Fruit fly (Drosophila melanogaster) whole organism, embryonic: ENCODE measurements around the gene Hn.

Experiments
- Atf6 ChIP-seq: fragments of 200-800 bp; sonication (Bioruptor generic); IDR thresholded peaks from 2 replicates; pipeline ENCODE4 v1.3.6; 2022; ENCODE audit warnings: missing biosample characterization, missing genetic modification characterization
- Bgb ChIP-seq: fragments of 200-800 bp; sonication (Bioruptor generic); IDR thresholded peaks from 2 replicates; pipeline ENCODE4 v1.3.6; 2022; ENCODE audit warnings: missing biosample characterization, missing genetic modification characterization; ENCODE audit not compliant: partially characterized antibody
- CG1024 ChIP-seq: fragments of 200-800 bp; sonication (Bioruptor generic); IDR thresholded peaks from 2 replicates; pipeline ENCODE4 v1.3.6; 2022; ENCODE audit warnings: missing biosample characterization, missing genetic modification characterization
- CG11085 ChIP-seq: fragments of 200-800 bp; sonication (Bioruptor generic); IDR thresholded peaks from 2 replicates; pipeline ENCODE4 v1.3.6; 2022; ENCODE audit warnings: missing biosample characterization, missing genetic modification characterization
- CG11560 ChIP-seq: fragments of 200-800 bp; sonication (Bioruptor generic); IDR thresholded peaks from 3 replicates; pipeline ENCODE4 v1.3.6; 2022; ENCODE audit warnings: missing biosample characterization, missing genetic modification characterization
- CG12744 ChIP-seq: fragments of 200-800 bp; sonication (Bioruptor generic); optimal IDR thresholded peaks from 2 replicates; lab custom pipeline; 2016; ENCODE audit warnings: missing biosample characterization, missing genetic modification characterization
- CG14050 ChIP-seq: fragments of 200-800 bp; sonication (Bioruptor generic); IDR thresholded peaks from 3 replicates; pipeline ENCODE4 v1.3.6; 2022; ENCODE audit warnings: missing biosample characterization, missing genetic modification characterization
- CG15011 ChIP-seq: fragments of 200-800 bp; sonication (Bioruptor generic); optimal IDR thresholded peaks from 3 replicates; lab custom pipeline; 2018; ENCODE audit warnings: missing biosample characterization, mild to moderate bottlenecking, missing genetic modification characterization
- CG16779 ChIP-seq: fragments of 200-800 bp; sonication (Bioruptor generic); IDR thresholded peaks from 2 replicates; pipeline ENCODE4 v1.3.6; 2022; ENCODE audit warnings: missing biosample characterization, missing genetic modification characterization
- CG17359 ChIP-seq: fragments of 200-800 bp; sonication (Bioruptor generic); optimal IDR thresholded peaks from 3 replicates; lab custom pipeline; 2018; ENCODE audit warnings: missing biosample characterization, mild to moderate bottlenecking, missing genetic modification characterization, moderate library complexity
- CG18599 ChIP-seq: fragments of 200-800 bp; sonication (Bioruptor generic); optimal IDR thresholded peaks from 3 replicates; lab custom pipeline; 2017; ENCODE audit warnings: missing biosample characterization, missing genetic modification characterization, mild to moderate bottlenecking, moderate library complexity, missing genetic modification reagents
- CG2129 ChIP-seq: fragments of 200-800 bp; sonication (Bioruptor generic); IDR thresholded peaks from 2 replicates; pipeline ENCODE4 v1.3.6; 2022; ENCODE audit warnings: missing biosample characterization, missing genetic modification characterization; ENCODE audit not compliant: partially characterized antibody
- CG2199 ChIP-seq: fragments of 200-800 bp; sonication (Bioruptor generic); IDR thresholded peaks from 3 replicates; pipeline ENCODE4 v1.3.6; 2022; ENCODE audit warnings: missing biosample characterization, missing genetic modification characterization
- CG30403 ChIP-seq: fragments of 200-800 bp; sonication (Bioruptor generic); optimal IDR thresholded peaks from 3 replicates; lab custom pipeline; 2016; ENCODE audit warnings: missing biosample characterization, missing genetic modification characterization
- CG3163 ChIP-seq: fragments of 200-800 bp; sonication (Bioruptor generic); optimal IDR thresholded peaks from 3 replicates; lab custom pipeline; 2016; ENCODE audit warnings: missing biosample characterization, missing genetic modification characterization
- CG5180 ChIP-seq: fragments of 200-800 bp; sonication (Bioruptor generic); optimal IDR thresholded peaks from 3 replicates; lab custom pipeline; 2017; ENCODE audit warnings: missing biosample characterization, missing genetic modification characterization, mild to moderate bottlenecking, moderate library complexity, missing genetic modification reagents
- CG7928 ChIP-seq: fragments of 200-800 bp; sonication (Bioruptor generic); optimal IDR thresholded peaks from 2 replicates; lab custom pipeline; 2017; ENCODE audit warnings: missing biosample characterization, mild to moderate bottlenecking, missing genetic modification characterization
- CG8478 ChIP-seq: fragments of >200 bp; optimal IDR thresholded peaks from 2 replicates; lab custom pipeline; 2018
- Camta ChIP-seq: fragments of 200-800 bp; sonication (Bioruptor generic); optimal IDR thresholded peaks from 2 replicates; lab custom pipeline; 2016; ENCODE audit warnings: missing biosample characterization, missing genetic modification characterization
- Dbx ChIP-seq: fragments of 200-800 bp; sonication (Bioruptor generic); IDR thresholded peaks from 3 replicates; pipeline ENCODE4 v1.3.6; 2022; ENCODE audit warnings: missing biosample characterization, missing genetic modification characterization
- Deaf1 ChIP-seq: fragments of 200-800 bp; optimal IDR thresholded peaks from 3 replicates; lab custom pipeline; 2019; ENCODE audit warnings: missing biosample characterization, mild to moderate bottlenecking, missing genetic modification characterization, moderate library complexity
- Fer2 ChIP-seq: fragments of 200-800 bp; sonication (Bioruptor generic); optimal IDR thresholded peaks from 2 replicates; lab custom pipeline; 2018; ENCODE audit warnings: missing biosample characterization, mild to moderate bottlenecking, missing genetic modification characterization, moderate library complexity
- HLH54F ChIP-seq: fragments of 200-800 bp; sonication (Bioruptor generic); optimal IDR thresholded peaks from 3 replicates; lab custom pipeline; 2016; ENCODE audit warnings: missing biosample characterization, missing genetic modification characterization
- Hsf ChIP-seq: fragments of 200-800 bp; sonication (Bioruptor generic); optimal IDR thresholded peaks from 3 replicates; lab custom pipeline; 2016; ENCODE audit warnings: missing biosample characterization, missing genetic modification characterization
- Jarid2 ChIP-seq: fragments of 200-800 bp; sonication (Bioruptor generic); optimal IDR thresholded peaks from 3 replicates; lab custom pipeline; 2017; ENCODE audit warnings: mild to moderate bottlenecking, missing biosample characterization, missing genetic modification reagents, missing genetic modification characterization
- MBD-R2 ChIP-seq: fragments of 200-800 bp; sonication (Bioruptor generic); IDR thresholded peaks from 2 replicates; pipeline ENCODE4 v1.3.6; 2022; ENCODE audit warnings: missing biosample characterization, missing genetic modification characterization
- Nf-YC ChIP-seq: fragments of 200-800 bp; optimal IDR thresholded peaks from 3 replicates; lab custom pipeline; 2019; ENCODE audit warnings: missing biosample characterization, mild to moderate bottlenecking, missing genetic modification characterization, moderate library complexity
- Rfx ChIP-seq: fragments of 200-800 bp; sonication (Bioruptor generic); IDR thresholded peaks from 2 replicates; pipeline ENCODE4 v1.3.6; 2022; ENCODE audit warnings: missing biosample characterization, missing genetic modification characterization
- Vsx1 ChIP-seq: fragments of 200-800 bp; sonication (Bioruptor generic); optimal IDR thresholded peaks from 2 replicates; lab custom pipeline; 2017; ENCODE audit warnings: missing biosample characterization, mild to moderate bottlenecking, missing genetic modification characterization, missing genetic modification reagents
- Xrp1 ChIP-seq: fragments of 200-800 bp; sonication (Bioruptor generic); IDR thresholded peaks from 2 replicates; pipeline ENCODE4 v1.3.6; 2022; ENCODE audit warnings: missing biosample characterization, missing genetic modification characterization
- abd-A ChIP-seq: fragments of 200-800 bp; sonication (Bioruptor generic); optimal IDR thresholded peaks from 3 replicates; lab custom pipeline; 2019; ENCODE audit warnings: missing biosample characterization, mild to moderate bottlenecking, missing genetic modification characterization, moderate library complexity
- bab2 ChIP-seq: fragments of 200-800 bp; sonication (Bioruptor generic); optimal IDR thresholded peaks from 2 replicates; lab custom pipeline; 2016; ENCODE audit warnings: missing biosample characterization, missing genetic modification characterization
- cg ChIP-seq: fragments of 200-800 bp; sonication (Bioruptor generic); optimal IDR thresholded peaks from 3 replicates; lab custom pipeline; 2019; ENCODE audit warnings: missing biosample characterization, mild to moderate bottlenecking, missing genetic modification characterization, moderate library complexity
- chif ChIP-seq, 2 experiments: fragments of 200-800 bp; sonication (Bioruptor generic); optimal IDR thresholded peaks; 3 replicates each; lab custom pipeline; 2016; ENCODE audit warnings: missing biosample characterization in 2 of 2, missing genetic modification characterization in 2 of 2
- disco-r ChIP-seq: fragments of 200-800 bp; sonication (Bioruptor generic); optimal IDR thresholded peaks from 2 replicates; lab custom pipeline; 2016; ENCODE audit warnings: missing biosample characterization, missing genetic modification characterization
- ewg ChIP-seq: fragments of 200-800 bp; sonication (Bioruptor generic); optimal IDR thresholded peaks from 3 replicates; lab custom pipeline; 2017; ENCODE audit warnings: mild to moderate bottlenecking, missing biosample characterization, missing genetic modification reagents, missing genetic modification characterization
- hkb ChIP-seq, 2 experiments: fragments of 200-800 bp in 1 of 2; fragments of >200 bp in 1 of 2; sonication (Bioruptor generic) in 1 of 2; IDR thresholded peaks in 1 of 2; optimal IDR thresholded peaks in 1 of 2; 2 replicates each; pipeline versions ENCODE4 v1.3.6 to Lab custom; 2017 to 2022; ENCODE audit warnings: missing biosample characterization in 1 of 2, missing genetic modification characterization in 1 of 2
- insv ChIP-seq, 2 experiments: fragments of 200-800 bp; sonication (Bioruptor generic); optimal IDR thresholded peaks; 3 replicates each; lab custom pipeline; 2016 to 2018; ENCODE audit warnings: missing biosample characterization in 2 of 2, missing genetic modification characterization in 2 of 2
- klu ChIP-seq: fragments of 200-800 bp; sonication (Bioruptor generic); IDR thresholded peaks from 2 replicates; pipeline ENCODE4 v1.3.6; 2022; ENCODE audit warnings: missing biosample characterization, missing genetic modification characterization
- nerfin-1 ChIP-seq: fragments of 200-800 bp; sonication (Bioruptor generic); optimal IDR thresholded peaks from 3 replicates; lab custom pipeline; 2019; ENCODE audit warnings: missing biosample characterization, mild to moderate bottlenecking, missing genetic modification characterization, moderate library complexity
- onecut ChIP-seq: fragments of 200-800 bp; sonication (Bioruptor generic); IDR thresholded peaks from 2 replicates; pipeline ENCODE4 v1.3.6; 2022; ENCODE audit warnings: missing biosample characterization, missing genetic modification characterization
- pros ChIP-seq: fragments of 200-800 bp; sonication (Bioruptor generic); optimal IDR thresholded peaks from 3 replicates; lab custom pipeline; 2019; ENCODE audit warnings: missing biosample characterization, mild to moderate bottlenecking, missing genetic modification characterization, moderate library complexity
- scrt ChIP-seq: fragments of 200-800 bp; sonication (Bioruptor generic); optimal IDR thresholded peaks from 2 replicates; lab custom pipeline; 2018; ENCODE audit warnings: missing biosample characterization, mild to moderate bottlenecking, missing genetic modification characterization, moderate library complexity
- seq ChIP-seq: fragments of 200-800 bp; sonication (Bioruptor generic); IDR thresholded peaks from 2 replicates; pipeline ENCODE4 v1.3.6; 2022; ENCODE audit warnings: missing biosample characterization, missing genetic modification characterization
- so ChIP-seq: fragments of 200-800 bp; sonication (Bioruptor generic); IDR thresholded peaks from 3 replicates; pipeline ENCODE4 v1.3.6; 2022; ENCODE audit warnings: missing biosample characterization, missing genetic modification characterization
- sug ChIP-seq: fragments of 200-800 bp; optimal IDR thresholded peaks from 2 replicates; lab custom pipeline; 2019; ENCODE audit warnings: missing biosample characterization, mild to moderate bottlenecking, missing genetic modification characterization, moderate library complexity
- vfl ChIP-seq: fragments of 200-800 bp; sonication (Bioruptor generic); optimal IDR thresholded peaks from 2 replicates; lab custom pipeline; 2016; ENCODE audit warnings: missing biosample characterization, missing genetic modification characterization

Hn gene

DNA sequence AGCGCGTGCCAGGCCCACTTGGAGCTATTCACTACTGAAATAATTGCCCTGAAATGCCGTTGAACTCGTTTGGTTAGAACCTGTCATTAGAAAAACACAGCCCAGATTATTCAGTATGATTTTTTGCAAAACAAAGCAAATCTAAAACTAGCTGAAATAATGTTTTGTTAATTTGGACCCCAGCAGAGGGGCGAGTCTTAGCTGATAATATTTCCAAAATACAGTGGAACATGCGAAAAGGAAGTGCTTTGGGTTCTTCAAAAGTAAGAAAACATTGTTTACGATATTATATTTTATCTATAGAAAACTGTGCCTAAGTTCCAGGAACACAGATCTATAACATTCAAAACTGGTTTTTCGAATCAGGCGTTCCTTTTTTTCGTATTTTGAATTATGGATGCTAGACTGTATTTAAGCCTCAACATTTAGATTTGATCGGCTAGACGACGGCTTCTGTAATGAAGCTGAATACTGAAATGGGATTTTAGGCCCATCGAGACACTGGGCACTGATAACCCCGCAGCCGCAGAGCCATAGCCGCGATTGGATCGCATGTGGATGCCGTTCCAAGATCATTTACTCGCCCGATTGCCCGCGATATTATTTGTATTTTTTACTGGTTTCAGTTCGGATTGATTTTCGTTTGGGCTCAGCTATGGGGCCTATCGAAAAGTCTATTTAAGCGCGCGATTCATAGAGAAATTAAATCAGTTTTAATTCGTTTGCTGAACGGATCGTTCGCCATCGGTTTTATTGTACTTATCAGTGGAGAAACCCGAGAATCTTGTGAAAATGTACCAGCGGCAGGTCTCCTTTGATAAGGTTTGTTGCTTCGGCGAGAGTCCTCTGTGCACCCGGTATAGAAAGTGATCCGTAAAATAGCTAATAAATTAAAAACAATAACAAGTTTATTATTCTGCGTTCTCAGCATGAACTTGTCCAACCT is at the start of gene Hn (continued):
- TF ChIP-seq Dbx (GFP tag; lab: Robert Waterston, UW), result 0 out of 3 replicates have a peak, but pooled peaks have one; percentile 32
- no peak for TF ChIP-seq CG11560 (tag; lab: Robert Waterston, UW)
- TF ChIP-seq CG11085 (GFP tag; lab: Robert Waterston, UW), result 0 out of 2 replicates have a peak, but pooled peaks have one; percentile 29
- TF ChIP-seq Rfx (GFP tag; lab: Robert Waterston, UW), result peak; percentile 69
- TF ChIP-seq so (GFP tag; lab: Robert Waterston, UW), result no peak
- no peak for TF ChIP-seq Camta (GFP tag; lab: Kevin White, UChicago)
- TF ChIP-seq CG18599 (GFP tag; lab: Kevin White, UChicago), result peak; percentile 14
- TF ChIP-seq sug (tag; lab: Kevin White, UChicago), result peak; percentile 96
- peak; percentile 1 for TF ChIP-seq vfl (GFP tag; lab: Kevin White, UChicago)
- peak; percentile 19 for TF ChIP-seq HLH54F (GFP tag; lab: Kevin White, UChicago)
- 0 out of 2 replicates have a peak, but pooled peaks have one; percentile 21 for TF ChIP-seq klu (GFP tag; lab: Robert Waterston, UW)
- 0 out of 2 replicates have a peak, but pooled peaks have one; percentile 17 for TF ChIP-seq MBD-R2 (GFP tag; lab: Robert Waterston, UW)
- no peak for TF ChIP-seq Fer2 (tag; lab: Kevin White, UChicago)
- no peak for TF ChIP-seq CG14050 (GFP tag; lab: Robert Waterston, UW)
- TF ChIP-seq CG30403, result peak; percentile 8
- TF ChIP-seq CG3163, result no peak

- TF ChIP-seq abd-A (tag; lab: Kevin White, UChicago) (peak; percentile 48), CG16779 (peak; percentile 66), onecut (GFP tag; lab: Robert Waterston, UW) (peak; percentile 84), chif (GFP tag; optimal IDR thresholded peaks at IDR 0.05; lab: Kevin White, UChicago) (no peak), CG18599 (GFP tag; lab: Kevin White, UChicago) (peak; percentile 37), bab2 (GFP tag; lab: Kevin White, UChicago) (no peak), CG15011 (GFP tag; lab: Kevin White, UChicago) (no peak), Nf-YC (tag; lab: Kevin White, UChicago) (peak; percentile 48), Atf6 (GFP tag; lab: Robert Waterston, UW) (no peak), CG17359 (tag; lab: Kevin White, UChicago) (no peak), cg (peak; percentile 75), CG7928 (GFP tag; lab: Kevin White, UChicago) (no peak), CG1024 (no peak), pros (GFP tag; lab: Kevin White, UChicago) (peak; percentile 64), Bgb (GFP tag; lab: Robert Waterston, UW) (peak; percentile 18; the same call in 1 of the 2 replicates), nerfin-1 (peak; percentile 29), CG5180 (GFP tag; lab: Kevin White, UChicago) (peak; percentile 55), ewg (peak; percentile 91), hkb (optimal IDR thresholded peaks at IDR 0.05; lab: Kevin White, UChicago) (no peak), hkb (GFP tag; IDR thresholded peaks at IDR 0.05; lab: Robert Waterston, UW) (no peak), Vsx1 (GFP tag; lab: Kevin White, UChicago) (no peak), seq (GFP tag; lab: Robert Waterston, UW) (peak; percentile 39; the same call in 1 of the 2 replicates), CG2199 (GFP tag; lab: Robert Waterston, UW) (0 out of 3 replicates have a peak, but pooled peaks have one; percentile 71), Jarid2 (peak; percentile 34), CG12744 (GFP tag; lab: Kevin White, UChicago) (no peak), disco-r (no peak), Hsf (GFP tag; lab: Kevin White, UChicago) (no peak), insv (GFP tag; optimal IDR thresholded peaks at IDR 0.05; lab: Kevin White, UChicago) (peak in 1 of 2 experiments; percentile 82), Deaf1 (tag; lab: Kevin White, UChicago) (peak; percentile 55), scrt (peak; percentile 53), Xrp1 (GFP tag; lab: Robert Waterston, UW) (no peak), CG2129 (no peak), CG8478 (peak; percentile 60)
These were observed 46.9 kb upstream of the Hn start for dm6 chr3L:7713378-7713777.
